Worm (Caenorhabditis elegans): ENCODE data around the gene sptl-2.

DNA sequence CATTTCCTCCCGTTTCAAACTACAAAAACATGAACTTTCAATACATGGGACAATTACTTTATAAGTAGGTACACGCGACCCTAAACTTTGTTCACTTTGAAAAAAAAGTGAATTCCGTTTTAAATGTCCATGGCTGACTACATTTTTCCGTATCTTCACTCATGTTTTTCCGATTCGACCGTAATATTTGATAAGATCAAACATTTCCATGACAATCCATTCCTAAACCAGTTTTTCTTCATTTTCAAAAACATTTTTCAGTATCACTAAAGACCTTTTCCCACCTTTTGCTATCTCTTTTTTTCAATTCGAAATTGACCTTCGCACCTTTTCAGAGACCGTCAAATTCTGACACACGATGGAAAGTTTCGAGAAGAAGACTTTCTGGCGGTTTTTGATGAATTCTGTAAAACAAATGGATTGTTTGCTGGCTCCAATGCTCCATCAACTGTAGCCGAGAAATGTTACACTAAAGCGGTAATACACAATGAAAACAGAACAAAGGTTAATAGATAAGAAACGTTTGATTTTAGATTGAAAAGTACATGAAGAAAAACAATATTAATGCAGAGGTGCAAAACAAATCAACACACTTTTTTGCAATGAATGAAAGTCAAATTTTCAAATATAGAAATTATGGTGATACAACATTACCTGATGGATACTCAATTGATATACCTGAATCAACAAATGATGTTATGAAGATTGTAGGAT lies 10.6 kb downstream of the sptl-2 start:
- no peak for TF ChIP-seq mef-2 (tag; optimal IDR thresholded peaks at IDR 0.05)
- no peak for TF ChIP-seq nhr-28 (tag; optimal IDR thresholded peaks at IDR 0.05)

Data from whole organism, L1 larva.